Worm (Caenorhabditis elegans): Measurements from ENCODE around the gene tmem-17.

Gene tmem-17

ce11 chrIII:7114952-7115488 is 44.9 kb downstream of the tmem-17 start, which contains the start of gene nhr-10:
nhr-10 (minus strand) TSS chrIII:7115438.
- no peak for TF ChIP-seq nhr-12 (tag; optimal IDR thresholded peaks at IDR 0.05)
- no peak for TF ChIP-seq ceh-83 (GFP tag; optimal IDR thresholded peaks at IDR 0.05)

DNA sequence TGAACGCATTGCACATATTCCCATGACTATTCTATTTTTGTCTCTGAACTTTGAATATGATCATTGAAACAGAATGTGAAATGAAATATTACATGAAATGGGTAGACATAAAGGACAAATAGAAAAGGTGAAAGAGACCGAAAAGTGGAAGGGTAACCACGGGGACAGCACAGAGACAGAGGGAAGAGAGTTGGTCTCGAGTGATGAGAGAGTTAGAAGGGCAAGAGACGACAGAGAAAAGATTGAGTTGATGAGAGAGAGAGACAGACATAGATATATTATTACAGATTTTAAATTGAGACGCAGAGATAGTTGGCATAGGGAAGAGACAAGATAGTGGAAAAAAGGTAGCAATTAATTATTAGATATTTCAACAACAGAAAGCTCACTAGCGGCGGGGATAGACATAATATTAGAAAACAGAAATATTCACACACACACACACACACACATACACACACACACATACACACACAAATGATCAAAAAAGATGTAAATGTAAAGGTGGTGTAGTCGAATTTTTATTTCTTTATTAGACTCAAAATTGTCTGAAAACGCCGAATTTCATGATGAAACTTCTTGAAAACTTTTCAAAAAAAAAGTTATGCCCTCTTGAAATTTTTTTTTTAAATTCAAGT is 46.7 kb downstream of the tmem-17 start:
- TF ChIP-seq lsy-2 (tag; optimal IDR thresholded peaks at IDR 0.05) (peak; percentile 25), unc-62 (GFP tag; optimal IDR thresholded peaks at IDR 0.05) (peak; percentile 70), nhr-237 (tag; optimal IDR thresholded peaks at IDR 0.05) (peak; percentile 25), ceh-39 (tag; optimal IDR thresholded peaks at IDR 0.05) (no peak), ceh-43 (GFP tag; optimal IDR thresholded peaks at IDR 0.05) (no peak), unc-120 (tag; optimal IDR thresholded peaks at IDR 0.05; ENCODE audit: poor library complexity, severe bottlenecking) (peak; percentile 48), ces-1 (GFP tag; optimal IDR thresholded peaks at IDR 0.05) (peak; percentile 42), hlh-1 (tag; optimal IDR thresholded peaks at IDR 0.05) (no peak), pha-4 (tag; optimal IDR thresholded peaks at IDR 0.05) (peak; percentile 45)

- no peak for TF ChIP-seq zip-8 (tag; optimal IDR thresholded peaks at IDR 0.05)
- no peak for TF ChIP-seq sptf-1 (tag; optimal IDR thresholded peaks at IDR 0.05)
- TF ChIP-seq ztf-11 (tag; optimal IDR thresholded peaks at IDR 0.05), result no peak
- TF ChIP-seq pha-4 (tag; optimal IDR thresholded peaks at IDR 0.05), result no peak
- no peak for TF ChIP-seq M03D4.4 (tag; optimal IDR thresholded peaks at IDR 0.05)
- TF ChIP-seq ceh-39 (tag; optimal IDR thresholded peaks at IDR 0.05), result no peak
- TF ChIP-seq sem-2 (GFP tag; optimal IDR thresholded peaks at IDR 0.05), result no peak
- no peak for TF ChIP-seq flh-1 (GFP tag; optimal IDR thresholded peaks at IDR 0.05)
- no peak for TF ChIP-seq ceh-83 (GFP tag; optimal IDR thresholded peaks at IDR 0.05)
Measured at ce11 chrIII:7120477-7120876, 50.4 kb downstream of the tmem-17 start.
